Fruit fly (Drosophila melanogaster) whole organism, prepupa: ENCODE measurements around the gene CG7381.

Experiments used
- CG11294 ChIP-seq: fragments of 200-800 bp; sonication (Bioruptor generic); IDR thresholded peaks from 2 replicates; pipeline ENCODE4 v1.3.6; 2022; ENCODE audit warnings: missing biosample characterization, missing genetic modification characterization
- CG6854 ChIP-seq: fragments of 200-800 bp; sonication (Bioruptor generic); optimal IDR thresholded peaks from 2 replicates; lab custom pipeline; 2017; ENCODE audit warnings: missing biosample characterization, mild to moderate bottlenecking, missing genetic modification characterization
- lz ChIP-seq: fragments of 200-800 bp; sonication (Bioruptor generic); optimal IDR thresholded peaks from 3 replicates; lab custom pipeline; 2016; ENCODE audit warnings: missing biosample characterization, missing genetic modification characterization

DNA sequence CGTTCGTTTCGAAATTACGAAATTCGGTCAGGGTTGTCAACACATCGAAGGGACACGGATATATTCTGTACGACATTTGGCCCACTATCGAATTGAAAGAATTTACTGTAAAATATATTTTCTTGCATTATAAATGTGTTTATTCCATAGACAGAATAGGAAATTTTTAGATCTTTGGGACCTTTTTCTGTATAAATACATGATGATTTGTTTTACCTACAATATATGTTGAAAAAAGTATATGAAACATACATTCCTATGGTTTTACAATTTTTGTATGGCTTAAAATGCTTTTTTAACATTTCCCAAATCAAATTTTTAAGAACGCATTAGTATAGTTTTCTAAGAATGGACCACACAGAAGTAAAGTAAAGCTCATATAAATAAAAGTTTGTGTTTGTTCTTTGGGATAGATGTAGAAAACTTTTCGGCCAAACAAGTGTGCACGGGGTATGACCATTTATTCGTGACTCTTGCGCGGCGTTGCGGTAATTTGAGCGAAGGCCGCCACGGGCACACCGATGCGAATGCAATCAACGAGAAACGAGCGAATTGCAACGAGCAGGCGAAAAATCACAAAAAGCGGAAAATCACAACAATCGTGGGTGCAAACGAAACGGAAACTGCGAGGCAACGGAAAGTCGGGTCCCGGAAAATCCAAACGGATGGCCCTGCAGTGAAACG is 20.4 kb upstream of the CG7381 start, which contains the start of the genes CG17327, CG44194 and CG7518:
- TF ChIP-seq CG11294 = no peak
- no peak for TF ChIP-seq CG6854 (GFP tag; lab: Kevin White, UChicago)
- TF ChIP-seq lz (GFP tag; lab: Kevin White, UChicago) = no peak
